Worm (Caenorhabditis elegans) whole organism, young adult: ENCODE measurements around the gene Y48A6B.8.

Experiments
- B0336.3 ChIP-seq: fragments of 200-800 bp; sonication (Bioruptor generic); IDR thresholded peaks from 2 replicates; pipeline ENCODE4 v1.3.6; 2022; ENCODE audit warnings: missing genetic modification characterization, missing compliant biosample characterization
- C17E4.6 ChIP-seq: fragments of 200-800 bp; sonication (Bioruptor generic); IDR thresholded peaks from 2 replicates; pipeline ENCODE4 v1.3.6; 2022; ENCODE audit warnings: missing genetic modification reagents, missing genetic modification characterization, missing compliant biosample characterization
- F39B2.1 ChIP-seq: fragments of 200-800 bp; sonication (Bioruptor generic); IDR thresholded peaks from 2 replicates; pipeline ENCODE4 v1.3.6; 2022; ENCODE audit warnings: missing genetic modification reagents, missing genetic modification characterization, missing compliant biosample characterization
- F49E8.2 ChIP-seq: sonication (generic microtip); optimal IDR thresholded peaks from 3 replicates; lab custom pipeline; 2017; ENCODE audit warnings: missing genetic modification characterization, mild to moderate bottlenecking, missing compliant biosample characterization, antibody characterized with exemption, moderate library complexity; ENCODE audit not compliant: insufficient read depth
- F52B5.7 ChIP-seq: sonication (generic microtip); optimal IDR thresholded peaks from 2 replicates; lab custom pipeline; 2016; ENCODE audit warnings: mild to moderate bottlenecking, missing genetic modification characterization, missing compliant biosample characterization
- F55B11.4 ChIP-seq: sonication (generic microtip); optimal IDR thresholded peaks from 2 replicates; lab custom pipeline; 2016; ENCODE audit warnings: missing compliant biosample characterization, missing genetic modification characterization, borderline replicate concordance; ENCODE audit not compliant: insufficient read depth
- T26A5.8 ChIP-seq: sonication (generic microtip); optimal IDR thresholded peaks from 2 replicates; lab custom pipeline; 2016; ENCODE audit warnings: missing genetic modification characterization, missing compliant biosample characterization
- Y67H2A.10 ChIP-seq: fragments of 200-800 bp; sonication (Bioruptor generic); conservative IDR thresholded peaks from 2 replicates; pipeline ENCODE4 v1.3.6; 2022; ENCODE audit warnings: missing genetic modification reagents, missing genetic modification characterization, missing compliant biosample characterization
- Y95B8A.8 ChIP-seq: fragments of 200-800 bp; sonication (Bioruptor generic); IDR thresholded peaks from 2 replicates; pipeline ENCODE4 v1.3.6; 2022; ENCODE audit warnings: missing genetic modification reagents, missing genetic modification characterization, missing compliant biosample characterization
- ama-1 ChIP-seq, 3 experiments: fragments of 150-350 bp in 1 of 3; sonication (generic microtip) in 2 of 3; optimal IDR thresholded peaks; 2 replicates each; lab custom pipeline; 2014 to 2018; ENCODE audit warnings: missing biosample characterization in 2 of 3, missing genetic modification characterization in 2 of 3, missing genetic modification reagents in 2 of 3
- attf-5 ChIP-seq: fragments of 200-800 bp; sonication (Bioruptor generic); optimal IDR thresholded peaks from 2 replicates; lab custom pipeline; 2018; ENCODE audit warnings: mild to moderate bottlenecking, missing genetic modification characterization, missing compliant biosample characterization
- bed-1 ChIP-seq: fragments of 200-800 bp; sonication (Bioruptor generic); IDR thresholded peaks from 2 replicates; pipeline ENCODE4 v1.3.6; 2022; ENCODE audit warnings: missing genetic modification reagents, missing genetic modification characterization, missing compliant biosample characterization
- ccch-3 ChIP-seq: fragments of 200-800 bp; sonication (Bioruptor generic); optimal IDR thresholded peaks from 2 replicates; lab custom pipeline; 2018; ENCODE audit warnings: mild to moderate bottlenecking, missing genetic modification characterization, missing compliant biosample characterization
- die-1 ChIP-seq: sonication (generic microtip); optimal IDR thresholded peaks from 2 replicates; lab custom pipeline; 2016; ENCODE audit warnings: missing genotype, mild to moderate bottlenecking, missing genetic modification characterization, missing compliant biosample characterization
- dox-1 ChIP-seq: fragments of 200-800 bp; sonication (Bioruptor generic); IDR thresholded peaks from 2 replicates; pipeline ENCODE4 v1.3.6; 2022; ENCODE audit warnings: missing genetic modification reagents, missing genetic modification characterization, missing compliant biosample characterization
- egl-18 ChIP-seq: fragments of 200-800 bp; sonication (Bioruptor generic); IDR thresholded peaks from 2 replicates; pipeline ENCODE4 v1.3.6; 2022; ENCODE audit warnings: missing genetic modification reagents, missing genetic modification characterization, missing compliant biosample characterization
- egl-44 ChIP-seq: fragments of 200-800 bp; sonication (Bioruptor generic); IDR thresholded peaks from 2 replicates; pipeline ENCODE4 v1.3.6; 2022; ENCODE audit warnings: missing genetic modification reagents, missing genetic modification characterization, missing compliant biosample characterization
- ets-4 ChIP-seq: fragments of 200-800 bp; sonication (Bioruptor generic); optimal IDR thresholded peaks from 2 replicates; lab custom pipeline; 2018; ENCODE audit warnings: mild to moderate bottlenecking, missing genetic modification characterization, missing compliant biosample characterization
- him-1 ChIP-seq: sonication (generic microtip); optimal IDR thresholded peaks from 2 replicates; lab custom pipeline; 2016; ENCODE audit warnings: missing genotype, missing genetic modification reagents, missing genetic modification characterization, missing compliant biosample characterization
- hmg-1.2 ChIP-seq: fragments of 200-800 bp; sonication (Bioruptor generic); IDR thresholded peaks from 2 replicates; pipeline ENCODE4 v1.3.6; 2022; ENCODE audit warnings: missing genetic modification reagents, missing genetic modification characterization, missing compliant biosample characterization
- hmg-20 ChIP-seq: fragments of 200-800 bp; sonication (Bioruptor generic); IDR thresholded peaks from 2 replicates; pipeline ENCODE4 v1.3.6; 2022; ENCODE audit warnings: missing genetic modification reagents, missing genetic modification characterization, missing compliant biosample characterization
- hsf-1 ChIP-seq: fragments of 200-800 bp; sonication (Bioruptor generic); IDR thresholded peaks from 2 replicates; pipeline ENCODE4 v1.3.6; 2022; ENCODE audit warnings: missing genetic modification reagents, missing genetic modification characterization, missing compliant biosample characterization
- let-607 ChIP-seq, 2 experiments: fragments of 200-800 bp in 1 of 2; sonication (Bioruptor generic) in 1 of 2; sonication (generic microtip) in 1 of 2; optimal IDR thresholded peaks; 2 replicates each; lab custom pipeline; 2016 to 2018; ENCODE audit warnings: mild to moderate bottlenecking in 2 of 2, missing compliant biosample characterization in 2 of 2, missing genetic modification characterization in 2 of 2, moderate library complexity in 2 of 2, missing genotype in 1 of 2
- lin-40 ChIP-seq: sonication (generic microtip); optimal IDR thresholded peaks from 2 replicates; lab custom pipeline; 2016; ENCODE audit warnings: missing genetic modification characterization, mild to moderate bottlenecking, missing compliant biosample characterization, missing genotype, missing genetic modification reagents
- lin-54 ChIP-seq: fragments of 200-800 bp; sonication (Bioruptor generic); optimal IDR thresholded peaks from 2 replicates; lab custom pipeline; 2018; ENCODE audit warnings: mild to moderate bottlenecking, missing genetic modification characterization, missing compliant biosample characterization
- lsy-27 ChIP-seq: sonication (generic microtip); optimal IDR thresholded peaks from 2 replicates; lab custom pipeline; 2017; ENCODE audit warnings: missing genetic modification characterization, mild to moderate bottlenecking, missing compliant biosample characterization, antibody characterized with exemption, missing genotype, borderline replicate concordance; ENCODE audit not compliant: insufficient read depth
- madf-10 ChIP-seq: sonication (generic microtip); optimal IDR thresholded peaks from 2 replicates; lab custom pipeline; 2016; ENCODE audit warnings: mild to moderate bottlenecking, missing genetic modification characterization, missing compliant biosample characterization
- madf-3 ChIP-seq: fragments of 200-800 bp; sonication (Bioruptor generic); IDR thresholded peaks from 2 replicates; pipeline ENCODE4 v1.3.6; 2022; ENCODE audit warnings: missing genetic modification reagents, missing genetic modification characterization, missing compliant biosample characterization
- madf-6 ChIP-seq: fragments of 200-800 bp; sonication (Bioruptor generic); IDR thresholded peaks from 2 replicates; pipeline ENCODE4 v1.3.6; 2022; ENCODE audit warnings: missing genetic modification reagents, missing genetic modification characterization, missing compliant biosample characterization
- mel-28 ChIP-seq: sonication (generic microtip); optimal IDR thresholded peaks from 2 replicates; lab custom pipeline; 2016; ENCODE audit warnings: borderline replicate concordance, mild to moderate bottlenecking, missing genetic modification characterization, missing compliant biosample characterization
- mes-4 ChIP-seq: sonication (generic microtip); optimal IDR thresholded peaks from 2 replicates; lab custom pipeline; 2016; ENCODE audit warnings: missing genotype, missing genetic modification characterization, missing compliant biosample characterization
- nfyb-1 ChIP-seq: fragments of 200-800 bp; sonication (Bioruptor generic); IDR thresholded peaks from 2 replicates; pipeline ENCODE4 v1.3.6; 2022; ENCODE audit warnings: missing genetic modification reagents, missing genetic modification characterization, missing compliant biosample characterization
- nhr-120 ChIP-seq: fragments of 200-800 bp; sonication (Bioruptor generic); IDR thresholded peaks from 2 replicates; pipeline ENCODE4 v1.3.6; 2022; ENCODE audit warnings: missing genetic modification characterization, missing compliant biosample characterization
- nhr-27 ChIP-seq: fragments of 200-800 bp; sonication (Bioruptor generic); optimal IDR thresholded peaks from 2 replicates; lab custom pipeline; 2018; ENCODE audit warnings: mild to moderate bottlenecking, missing genetic modification characterization, moderate library complexity, missing compliant biosample characterization
- pbrm-1 ChIP-seq: fragments of 200-800 bp; sonication (Bioruptor generic); IDR thresholded peaks from 2 replicates; pipeline ENCODE4 v1.3.6; 2022; ENCODE audit warnings: missing genetic modification reagents, missing genetic modification characterization, missing compliant biosample characterization
- pha-4 ChIP-seq: fragments of 150-350 bp; sonication (generic microtip); optimal IDR thresholded peaks from 2 replicates; lab custom pipeline; 2014; ENCODE audit warnings: missing biosample characterization, missing genetic modification reagents, missing genetic modification characterization
- rpc-1 ChIP-seq, 2 experiments: fragments of 150-350 bp in 1 of 2; sonication (generic microtip) in 1 of 2; optimal IDR thresholded peaks; 2 replicates each; lab custom pipeline; 2014 to 2018; ENCODE audit warnings: missing biosample characterization in 1 of 2, missing genetic modification characterization in 1 of 2, missing genetic modification reagents in 1 of 2, missing genotype in 1 of 2
- sea-2 ChIP-seq: fragments of 200-800 bp; sonication (Bioruptor generic); IDR thresholded peaks from 2 replicates; pipeline ENCODE4 v1.3.6; 2022; ENCODE audit warnings: missing genetic modification characterization, missing compliant biosample characterization
- snpc-1.1 ChIP-seq: sonication (generic microtip); optimal IDR thresholded peaks from 2 replicates; lab custom pipeline; 2017; ENCODE audit warnings: missing genetic modification characterization, mild to moderate bottlenecking, missing compliant biosample characterization, antibody characterized with exemption, moderate library complexity, missing genotype, missing genetic modification reagents; ENCODE audit not compliant: insufficient read depth
- snpc-3.4 ChIP-seq: sonication (generic microtip); optimal IDR thresholded peaks from 2 replicates; lab custom pipeline; 2017; ENCODE audit warnings: missing genetic modification characterization, mild to moderate bottlenecking, missing compliant biosample characterization, antibody characterized with exemption, moderate library complexity, missing genotype, missing genetic modification reagents
- snpc-4 ChIP-seq, 5 experiments: fragments of 150-350 bp in 1 of 5; sonication (generic microtip) in 4 of 5; optimal IDR thresholded peaks; 2 replicates each; lab custom pipeline; 2014 to 2018; ENCODE audit warnings: missing genetic modification characterization in 5 of 5, missing biosample characterization in 3 of 5, antibody characterized with exemption in 2 of 5, mild to moderate bottlenecking in 2 of 5, missing compliant biosample characterization in 2 of 5, missing genotype in 2 of 5, moderate library complexity in 2 of 5, missing genetic modification reagents in 1 of 5
- tbx-9 ChIP-seq: sonication (generic microtip); optimal IDR thresholded peaks from 2 replicates; lab custom pipeline; 2016; ENCODE audit warnings: borderline replicate concordance, missing genetic modification characterization, inconsistent platforms, missing compliant biosample characterization
- tlf-1 ChIP-seq: fragments of 200-800 bp; sonication (Bioruptor generic); optimal IDR thresholded peaks from 2 replicates; lab custom pipeline; 2018; ENCODE audit warnings: mild to moderate bottlenecking, missing genetic modification characterization, missing compliant biosample characterization
- xnd-1 ChIP-seq: sonication (generic microtip); optimal IDR thresholded peaks from 2 replicates; lab custom pipeline; 2016; ENCODE audit warnings: missing genotype, missing genetic modification reagents, missing genetic modification characterization, missing compliant biosample characterization
- ztf-18 ChIP-seq: sonication (generic microtip); optimal IDR thresholded peaks from 2 replicates; lab custom pipeline; 2016; ENCODE audit warnings: missing genotype, mild to moderate bottlenecking, missing genetic modification characterization, missing compliant biosample characterization
- ztf-26 ChIP-seq: sonication (generic microtip); optimal IDR thresholded peaks from 2 replicates; lab custom pipeline; 2017; ENCODE audit warnings: missing genetic modification characterization, missing compliant biosample characterization
- ztf-6 ChIP-seq: fragments of 200-800 bp; sonication (Bioruptor generic); IDR thresholded peaks from 2 replicates; pipeline ENCODE4 v1.3.6; 2022; ENCODE audit warnings: missing genetic modification reagents, missing genetic modification characterization, missing compliant biosample characterization

The Y48A6B.8 gene

DNA sequence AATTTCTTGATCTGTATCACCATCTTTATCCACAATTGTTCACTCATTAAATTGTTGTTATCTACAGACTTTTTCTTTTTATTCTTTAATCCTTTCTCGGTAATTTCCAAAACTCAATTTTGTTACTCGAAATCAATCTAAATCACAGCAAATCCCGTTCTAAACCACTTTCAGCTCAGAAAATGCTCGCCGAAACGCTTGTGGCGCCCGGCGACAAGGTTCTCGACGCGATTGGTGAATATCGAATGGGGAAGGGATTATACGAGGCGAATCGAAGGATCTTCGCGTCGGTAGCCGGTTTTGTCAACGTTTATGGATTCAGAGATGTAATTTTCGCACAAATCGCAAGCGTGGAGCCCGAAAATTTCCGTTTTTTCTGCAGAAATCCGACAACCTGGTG is 20.4 kb downstream of the Y48A6B.8 start, which contains the start of gene exos-1:
Gene exos-1 (plus strand): TSS at position 175 of the 400 bp plus-strand sequence.
- TF ChIP-seq ztf-18 (tag; lab: Kevin White, UChicago), result no peak
- TF ChIP-seq F52B5.7 (tag; lab: Kevin White, UChicago), result no peak
- TF ChIP-seq egl-18 (GFP tag; lab: Robert Waterston, UW), result no peak
- peak; percentile 11 for TF ChIP-seq tlf-1
- no peak for TF ChIP-seq F55B11.4 (tag; lab: Kevin White, UChicago)
- TF ChIP-seq hsf-1 (GFP tag; lab: Robert Waterston, UW), result no peak
- TF ChIP-seq pbrm-1 (GFP tag; lab: Robert Waterston, UW), result no peak
- no peak for TF ChIP-seq Y67H2A.10
- 0 out of 2 replicates have a peak, but pooled peaks have one; percentile 9 for TF ChIP-seq hmg-1.2 (GFP tag; lab: Robert Waterston, UW)
- TF ChIP-seq mes-4, result no peak
- TF ChIP-seq him-1 (tag; lab: Kevin White, UChicago), result no peak
- no peak for TF ChIP-seq sea-2
- TF ChIP-seq ztf-26 (tag; lab: Kevin White, UChicago), result no peak
- no peak for TF ChIP-seq nhr-27 (tag; lab: Kevin White, UChicago)
- TF ChIP-seq die-1 (tag; lab: Kevin White, UChicago), result no peak
- TF ChIP-seq dox-1, result no peak
- no peak for TF ChIP-seq hmg-20 (GFP tag; lab: Robert Waterston, UW)
- no peak for TF ChIP-seq tbx-9 (tag; lab: Kevin White, UChicago)
- TF ChIP-seq egl-44 (GFP tag; lab: Robert Waterston, UW), result no peak
- TF ChIP-seq nfyb-1 (GFP tag; lab: Robert Waterston, UW), result 0 out of 2 replicates have a peak, but pooled peaks have one; percentile 33
- TF ChIP-seq B0336.3 (GFP tag; lab: Robert Waterston, UW), result peak; percentile 81
- no peak for TF ChIP-seq F39B2.1 (GFP tag; lab: Robert Waterston, UW)
- no peak for TF ChIP-seq rpc-1 (optimal IDR thresholded peaks at IDR 0.05; lab: Kevin White, UChicago)
- TF ChIP-seq rpc-1 (tag; optimal IDR thresholded peaks at IDR 0.05; lab: Kevin White, UChicago), result no peak
- TF ChIP-seq attf-5 (GFP tag; lab: Kevin White, UChicago), result no peak
- no peak for TF ChIP-seq xnd-1 (tag; lab: Kevin White, UChicago)
- no peak for TF ChIP-seq nhr-120
- TF ChIP-seq ets-4 (GFP tag; lab: Kevin White, UChicago), result no peak
- no peak for TF ChIP-seq ztf-6 (GFP tag; lab: Robert Waterston, UW)
- no peak for TF ChIP-seq let-607 (tag; optimal IDR thresholded peaks at IDR 0.05; lab: Kevin White, UChicago)
- TF ChIP-seq C17E4.6, result no peak
- peak; percentile 37 for TF ChIP-seq lin-54
- TF ChIP-seq snpc-4 (GFP tag; optimal IDR thresholded peaks at IDR 0.05; lab: Kevin White, UChicago), result no peak
- TF ChIP-seq snpc-4 (tag; optimal IDR thresholded peaks at IDR 0.05; lab: Kevin White, UChicago), result no peak
- no peak for TF ChIP-seq T26A5.8 (tag; lab: Kevin White, UChicago)
- no peak for TF ChIP-seq bed-1 (GFP tag; lab: Robert Waterston, UW)
- no peak for TF ChIP-seq snpc-3.4 (tag; lab: Kevin White, UChicago)
- TF ChIP-seq ccch-3, result no peak
- TF ChIP-seq madf-6 (GFP tag; lab: Robert Waterston, UW), result peak; percentile 66
- TF ChIP-seq lsy-27 (tag; lab: Kevin White, UChicago), result no peak
- no peak for TF ChIP-seq Y95B8A.8 (GFP tag; lab: Robert Waterston, UW)
- no peak for TF ChIP-seq pha-4 (tag; lab: Kevin White, UChicago)
- no peak for TF ChIP-seq snpc-1.1 (tag; lab: Kevin White, UChicago)
- TF ChIP-seq madf-3 (GFP tag; lab: Robert Waterston, UW), result no peak
- TF ChIP-seq ama-1 (optimal IDR thresholded peaks at IDR 0.05; lab: Kevin White, UChicago), result no peak
- TF ChIP-seq ama-1 (GFP tag; optimal IDR thresholded peaks at IDR 0.05; lab: Kevin White, UChicago), result no peak
- TF ChIP-seq F49E8.2 (tag; lab: Kevin White, UChicago), result no peak
- no peak for TF ChIP-seq mel-28 (tag; lab: Kevin White, UChicago)
- TF ChIP-seq lin-40 (tag; lab: Kevin White, UChicago), result no peak
- TF ChIP-seq madf-10 (tag; lab: Kevin White, UChicago), result no peak
